Worm (Caenorhabditis elegans) whole organism, L3 larva: ENCODE measurements around the gene nas-33.

Source experiments
- R02D3.7 ChIP-seq: fragments of 150-350 bp; optimal IDR thresholded peaks from 2 replicates; lab custom pipeline; 2014; ENCODE audit warnings: missing biosample characterization, missing genetic modification characterization
- ZK546.5 ChIP-seq: sonication (generic microtip); optimal IDR thresholded peaks from 2 replicates; lab custom pipeline; 2017; ENCODE audit warnings: missing biosample characterization, missing genetic modification characterization
- aly-2 ChIP-seq: fragments of 150-350 bp; optimal IDR thresholded peaks from 2 replicates; lab custom pipeline; 2014; ENCODE audit warnings: missing biosample characterization, missing genetic modification characterization
- daf-12 ChIP-seq: fragments of 150-350 bp; optimal IDR thresholded peaks from 2 replicates; lab custom pipeline; 2014; ENCODE audit warnings: missing biosample characterization, missing genetic modification reagents, missing genetic modification characterization
- egl-5 ChIP-seq: fragments of 150-350 bp; optimal IDR thresholded peaks from 2 replicates; lab custom pipeline; 2017; ENCODE audit warnings: missing biosample characterization, missing genetic modification reagents, missing genetic modification characterization, inconsistent platforms
- elt-2 ChIP-seq: sonication (generic microtip); optimal IDR thresholded peaks from 2 replicates; lab custom pipeline; 2016; ENCODE audit warnings: missing genetic modification reagents, mild to moderate bottlenecking, missing genetic modification characterization, missing compliant biosample characterization
- elt-3 ChIP-seq, 3 experiments: fragments of 150-350 bp in 1 of 3; sonication (generic microtip) in 2 of 3; optimal IDR thresholded peaks; 2 replicates in 2 of 3; 4 replicates in 1 of 3; lab custom pipeline; 2014 to 2017; ENCODE audit warnings: missing biosample characterization in 3 of 3, missing genetic modification characterization in 3 of 3
- eor-1 ChIP-seq, 2 experiments: fragments of 150-350 bp; optimal IDR thresholded peaks; 2 replicates each; lab custom pipeline; 2014 to 2018; ENCODE audit warnings: missing biosample characterization in 2 of 2, missing genetic modification characterization in 2 of 2
- fkh-10 ChIP-seq: sonication (generic microtip); optimal IDR thresholded peaks from 2 replicates; lab custom pipeline; 2017; ENCODE audit warnings: missing biosample characterization, missing genetic modification reagents, missing genetic modification characterization
- hmg-11 ChIP-seq: sonication (generic microtip); optimal IDR thresholded peaks from 2 replicates; lab custom pipeline; 2016; ENCODE audit warnings: missing genetic modification characterization, missing compliant biosample characterization
- jun-1 ChIP-seq: fragments of 150-350 bp; optimal IDR thresholded peaks from 2 replicates; lab custom pipeline; 2014; ENCODE audit warnings: missing biosample characterization, missing genetic modification reagents, missing genetic modification characterization
- lin-15B ChIP-seq: fragments of 150-350 bp; optimal IDR thresholded peaks from 2 replicates; lab custom pipeline; 2014; ENCODE audit warnings: missing biosample characterization, missing genetic modification characterization
- mdl-1 ChIP-seq: fragments of 150-350 bp; optimal IDR thresholded peaks from 2 replicates; lab custom pipeline; 2014; ENCODE audit warnings: missing biosample characterization, missing genetic modification characterization
- nhr-23 ChIP-seq: fragments of 150-350 bp; optimal IDR thresholded peaks from 2 replicates; lab custom pipeline; 2014; ENCODE audit warnings: missing biosample characterization, missing genetic modification reagents, missing genetic modification characterization
- nhr-237 ChIP-seq: fragments of 150-350 bp; optimal IDR thresholded peaks from 2 replicates; lab custom pipeline; 2014; ENCODE audit warnings: missing biosample characterization, missing genetic modification characterization
- nhr-25 ChIP-seq: sonication (generic microtip); optimal IDR thresholded peaks from 2 replicates; lab custom pipeline; 2017; ENCODE audit warnings: missing biosample characterization, missing genetic modification characterization
- nhr-28 ChIP-seq: fragments of 150-350 bp; optimal IDR thresholded peaks from 2 replicates; lab custom pipeline; 2014; ENCODE audit warnings: missing biosample characterization, missing genetic modification characterization
- nhr-43 ChIP-seq: sonication (generic microtip); optimal IDR thresholded peaks from 2 replicates; lab custom pipeline; 2016; ENCODE audit warnings: mild to moderate bottlenecking, missing genetic modification characterization, missing compliant biosample characterization; ENCODE audit not compliant: poor library complexity, severe bottlenecking
- nhr-67 ChIP-seq: fragments of 150-350 bp; optimal IDR thresholded peaks from 2 replicates; lab custom pipeline; 2014; ENCODE audit warnings: missing biosample characterization, missing genetic modification characterization
- nhr-77 ChIP-seq: fragments of 150-350 bp; optimal IDR thresholded peaks from 2 replicates; lab custom pipeline; 2014; ENCODE audit warnings: missing biosample characterization, missing genetic modification characterization
- pha-4 ChIP-seq: fragments of 150-350 bp; optimal IDR thresholded peaks from 2 replicates; lab custom pipeline; 2014; ENCODE audit warnings: missing biosample characterization, missing genetic modification reagents, missing genetic modification characterization
- pqm-1 ChIP-seq: fragments of 150-350 bp; optimal IDR thresholded peaks from 2 replicates; lab custom pipeline; 2017; ENCODE audit warnings: missing biosample characterization, missing genetic modification characterization, inconsistent platforms
- skn-1 ChIP-seq: fragments of 150-350 bp; optimal IDR thresholded peaks from 2 replicates; lab custom pipeline; 2014; ENCODE audit warnings: missing biosample characterization, missing genetic modification characterization
- snpc-4 ChIP-seq: fragments of 150-350 bp; optimal IDR thresholded peaks from 2 replicates; lab custom pipeline; 2014; ENCODE audit warnings: missing biosample characterization, missing genetic modification characterization
- ztf-11 ChIP-seq: fragments of 150-350 bp; optimal IDR thresholded peaks from 2 replicates; lab custom pipeline; 2014; ENCODE audit warnings: missing biosample characterization, missing genetic modification characterization
- ztf-4 ChIP-seq: fragments of 150-350 bp; optimal IDR thresholded peaks from 2 replicates; lab custom pipeline; 2014; ENCODE audit warnings: missing biosample characterization, missing genetic modification characterization

nas-33 gene

ce11 chrX:6435812-6436211, 19.2 kb downstream of the nas-33 start:
- TF ChIP-seq ZK546.5 (tag; lab: Kevin White, UChicago) (no peak), lin-15B (no peak), elt-2 (no peak), egl-5 (no peak)

DNA sequence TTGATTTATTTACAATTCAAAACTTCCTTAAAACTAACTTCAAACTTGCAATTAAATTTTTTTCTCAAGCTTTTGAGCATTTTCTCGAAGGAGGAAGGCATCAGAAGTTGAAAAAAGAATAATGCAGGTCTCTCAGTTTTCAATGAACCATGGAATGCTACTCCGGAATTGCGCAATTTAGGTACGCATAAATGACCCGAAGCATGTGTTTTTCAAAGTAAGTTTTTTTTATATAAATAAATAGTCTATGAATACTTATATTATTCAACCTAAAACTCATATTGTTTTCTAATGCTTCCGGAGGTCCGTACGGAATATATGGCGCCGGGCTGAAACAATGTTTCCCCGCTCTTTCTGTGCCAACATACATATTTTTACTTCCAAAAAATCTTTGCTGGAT, 21.4 kb downstream of the nas-33 start, which contains the start of gene K10C2.2:
Gene K10C2.2, minus strand, starts transcription at position 101 of the 400 bp plus-strand sequence.
- no peak for TF ChIP-seq aly-2 (tag; lab: Kevin White, UChicago)

DNA sequence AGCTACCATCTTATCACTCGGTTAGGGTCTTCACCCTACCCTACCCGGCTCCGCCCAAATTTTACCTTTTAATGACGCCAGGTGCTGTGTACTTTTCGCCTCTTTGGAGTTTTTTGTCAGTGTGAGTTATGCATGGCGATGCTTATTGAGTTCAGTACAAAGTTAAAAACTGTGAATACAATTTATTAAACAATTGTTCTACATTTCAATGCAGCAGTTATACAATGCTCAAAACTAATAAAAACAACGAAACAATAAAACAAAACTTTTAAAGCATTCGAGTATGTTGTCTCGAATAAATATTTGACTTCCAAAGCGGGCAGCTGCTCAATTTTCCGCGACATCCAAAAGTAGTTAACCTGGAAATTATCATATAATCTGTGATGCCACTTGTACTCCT, 24.5 kb downstream of the nas-33 start, which contains the start of gene ctsa-2:
Gene ctsa-2, minus strand, starts transcription at position 101 of the 400 bp plus-strand sequence.
- TF ChIP-seq elt-2 (peak; percentile 4), ZK546.5 (tag; lab: Kevin White, UChicago) (no peak)

DNA sequence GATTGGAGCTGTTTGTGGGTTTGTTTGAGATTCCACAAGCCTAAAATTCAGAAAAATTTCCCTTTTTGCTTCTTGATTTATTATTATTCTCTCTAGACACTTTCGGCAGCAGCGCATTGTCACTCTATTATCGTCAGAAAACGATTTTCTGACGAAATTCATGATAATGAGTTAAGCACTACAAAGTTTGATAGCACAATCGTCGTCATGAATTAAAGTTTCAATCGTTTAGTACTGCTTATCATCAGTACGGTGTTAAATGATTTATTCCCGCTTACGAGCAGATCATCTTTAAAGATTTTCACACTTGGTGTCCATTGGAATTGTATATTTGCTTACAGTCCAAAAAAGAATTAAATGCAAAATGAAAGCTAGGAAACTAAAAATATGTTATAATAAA, 25.5 kb downstream of the nas-33 start:
- peak; percentile 84 for TF ChIP-seq pqm-1 (tag; lab: Kevin White, UChicago)
- no peak for TF ChIP-seq aly-2 (tag; lab: Kevin White, UChicago)
- peak; percentile 85 for TF ChIP-seq elt-2
- no peak for TF ChIP-seq elt-3 (tag; optimal IDR thresholded peaks at IDR 0.05; lab: Kevin White, UChicago)
- TF ChIP-seq, all 47 proteins: peak for 2

DNA sequence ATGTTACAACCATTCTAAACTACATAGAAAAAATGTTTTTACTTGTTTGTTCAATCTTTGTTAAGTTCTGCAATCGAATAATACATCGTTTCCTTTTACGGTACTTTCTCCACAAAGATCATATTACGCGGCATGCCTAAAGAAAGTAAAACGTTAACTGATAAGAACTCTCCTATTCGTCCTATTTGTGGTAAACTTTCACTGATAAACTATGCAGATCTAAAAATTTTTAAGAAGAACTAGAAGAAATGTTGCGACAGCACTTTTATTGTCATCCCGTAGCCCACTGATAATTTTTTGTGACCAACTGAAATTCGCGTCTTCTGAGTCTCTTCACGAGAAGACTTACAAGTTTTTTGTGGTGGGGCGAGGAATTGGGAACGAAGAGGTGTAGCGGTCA, 27.9 kb downstream of the nas-33 start:
- TF ChIP-seq pqm-1 (tag; lab: Kevin White, UChicago) (peak; percentile 97), elt-2 (peak; percentile 95), pha-4 (tag; lab: Kevin White, UChicago) (no peak), mdl-1 (no peak), skn-1 (tag; lab: Kevin White, UChicago) (peak; percentile 36)

DNA sequence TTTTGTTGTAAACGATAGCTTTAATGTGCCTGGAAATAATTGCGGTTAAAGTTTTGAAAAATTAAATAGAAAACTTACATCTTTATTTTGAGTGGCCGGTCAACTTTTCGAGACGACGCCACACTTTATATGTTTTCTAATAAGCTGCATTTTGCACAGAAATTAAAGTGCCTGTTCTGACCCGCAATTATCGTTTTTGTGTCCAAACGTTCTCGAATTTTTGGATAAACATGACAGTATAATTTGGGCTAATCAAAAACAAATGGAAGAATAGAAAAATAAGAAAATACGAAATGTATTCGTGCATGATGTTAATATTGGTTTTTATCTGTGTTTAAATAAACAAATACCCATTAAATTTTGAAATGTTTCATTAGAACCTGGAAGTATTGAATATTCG, 34.4 kb downstream of the nas-33 start, which contains the start of gene K10C2.12:
Gene K10C2.12, minus strand, starts transcription at position 101 of the 400 bp plus-strand sequence.
- no peak for TF ChIP-seq ZK546.5 (tag; lab: Kevin White, UChicago)
- no peak for TF ChIP-seq pha-4 (tag; lab: Kevin White, UChicago)
- no peak for TF ChIP-seq nhr-67 (tag; lab: Kevin White, UChicago)
- TF ChIP-seq fkh-10 (GFP tag; lab: Kevin White, UChicago) = no peak
- TF ChIP-seq nhr-237 (tag; lab: Kevin White, UChicago) = no peak
- TF ChIP-seq R02D3.7 (tag; lab: Kevin White, UChicago) = no peak
- TF ChIP-seq hmg-11 (tag; lab: Kevin White, UChicago) = no peak
- no peak for TF ChIP-seq nhr-28 (tag; lab: Kevin White, UChicago)
- TF ChIP-seq jun-1 = no peak

DNA sequence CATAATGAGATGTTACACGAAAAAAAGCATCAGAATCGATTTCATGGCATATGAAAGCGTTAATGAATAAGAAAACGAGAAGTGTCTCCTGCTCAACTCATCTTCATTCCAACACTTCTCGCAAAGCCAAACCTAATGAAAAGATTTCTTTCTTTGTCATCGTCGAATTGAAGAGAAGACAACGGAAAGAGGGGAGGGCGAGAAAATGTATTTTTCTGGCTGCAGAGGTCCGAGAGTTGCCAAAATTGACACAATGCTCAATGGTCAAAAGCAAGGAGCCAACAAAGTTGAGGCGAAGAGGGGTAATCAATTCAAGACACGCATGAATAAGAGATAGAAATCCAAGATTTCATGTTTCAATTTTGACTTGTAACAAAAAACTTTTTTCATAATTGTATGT, 35.9 kb downstream of the nas-33 start:
- no peak for TF ChIP-seq nhr-77 (tag; lab: Kevin White, UChicago)
- no peak for TF ChIP-seq ztf-4 (tag; lab: Kevin White, UChicago)
- TF ChIP-seq nhr-43 = no peak
- no peak for TF ChIP-seq aly-2 (tag; lab: Kevin White, UChicago)
- no peak for TF ChIP-seq elt-3 (tag; optimal IDR thresholded peaks at IDR 0.05; lab: Kevin White, UChicago)
- no peak for TF ChIP-seq eor-1 (tag; optimal IDR thresholded peaks at IDR 0.05; lab: Kevin White, UChicago)
- no peak for TF ChIP-seq egl-5
- TF ChIP-seq nhr-67 (tag; lab: Kevin White, UChicago) = no peak
- TF ChIP-seq ztf-11 (tag; lab: Kevin White, UChicago) = no peak
- no peak for TF ChIP-seq mdl-1

- TF ChIP-seq elt-3 (tag; optimal IDR thresholded peaks at IDR 0.05; lab: Kevin White, UChicago) = peak in 1 of 3 experiments; percentile 48
- TF ChIP-seq nhr-23 (tag; lab: Kevin White, UChicago) = peak; percentile 43
- TF ChIP-seq snpc-4 (tag; lab: Kevin White, UChicago) = no peak
- peak; percentile 63 for TF ChIP-seq nhr-25
- no peak for TF ChIP-seq daf-12 (tag; lab: Kevin White, UChicago)
These were observed 38.5 kb downstream of the nas-33 start, which contains the start of gene T22E5.6 for ce11 chrX:6416357-6417087. Gene T22E5.6 (minus strand): TSS chrX:6416407.
